Fruit fly (Drosophila melanogaster): ENCODE data around the gene CG15210.

DNA sequence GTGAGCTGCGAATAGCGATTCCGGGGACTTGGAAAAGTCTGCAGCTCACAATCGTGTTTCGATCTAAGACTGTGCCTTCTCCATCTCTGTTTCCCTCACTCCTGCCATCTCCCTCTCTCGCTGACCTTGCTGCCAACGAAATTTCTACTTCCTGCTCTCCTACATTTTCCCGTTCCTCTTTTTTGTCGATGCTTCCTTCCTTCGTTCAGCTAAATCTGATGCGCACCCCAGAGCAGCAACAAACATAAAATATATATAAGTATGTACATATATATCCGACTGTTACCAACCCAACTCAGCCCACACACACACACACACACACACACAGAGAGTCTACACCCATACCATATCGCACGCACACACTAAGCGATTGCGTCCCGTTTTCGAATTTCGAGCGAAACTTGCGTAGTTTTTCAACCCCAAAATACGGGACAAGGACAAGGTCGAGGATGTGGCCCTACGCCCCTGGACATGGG, 14.8 kb upstream of the CG15210 start, which contains the start of gene Imp:
- TF ChIP-seq cic (GFP tag; optimal IDR thresholded peaks at IDR 0.05) (no peak), CG33017 (tag; optimal IDR thresholded peaks at IDR 0.05) (no peak), CG7101 (tag; optimal IDR thresholded peaks at IDR 0.05) (no peak), Mnt (GFP tag; optimal IDR thresholded peaks at IDR 0.05) (no peak), CG12768 (GFP tag; optimal IDR thresholded peaks at IDR 0.05) (no peak), Crg-1 (GFP tag; optimal IDR thresholded peaks at IDR 0.05) (no peak), tj (GFP tag; optimal IDR thresholded peaks at IDR 0.05) (no peak), CG7045 (GFP tag; optimal IDR thresholded peaks at IDR 0.05) (no peak), kay (GFP tag; ENCODE audit: borderline replicate concordance) (no peak), cnc (optimal IDR thresholded peaks at IDR 0.05) (no peak), toe (GFP tag; optimal IDR thresholded peaks at IDR 0.05) (no peak)
